Worm (Caenorhabditis elegans): ENCODE results near the gene CC8.3.

The CC8.3 gene

DNA sequence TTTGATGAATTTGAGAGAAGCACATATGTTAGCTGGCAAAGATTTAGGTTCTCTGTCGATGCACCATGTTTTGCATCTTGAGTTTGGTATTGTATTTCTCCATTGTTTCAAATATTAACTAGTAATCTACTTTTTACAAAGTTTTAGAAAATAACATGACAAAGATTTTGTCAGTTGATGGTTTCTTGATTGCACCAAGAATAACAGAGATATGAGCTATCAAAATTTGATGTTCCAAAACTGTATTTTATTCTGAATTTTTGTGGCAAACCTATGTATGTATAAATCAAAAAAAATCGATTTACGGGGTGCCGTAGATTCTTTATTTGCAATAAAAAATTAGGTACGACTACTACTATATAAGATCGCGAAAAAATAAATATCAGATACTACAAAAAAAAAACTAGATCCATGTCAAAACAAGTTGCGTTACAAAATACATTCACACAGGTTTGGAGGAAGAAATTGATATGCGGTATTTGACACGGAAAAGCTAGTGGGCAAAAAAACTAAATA is 2.8 kb upstream of the CC8.3 start (continued):
- TF ChIP-seq snu-23 (GFP tag; optimal IDR thresholded peaks at IDR 0.05) (peak; percentile 32), lin-39 (tag; optimal IDR thresholded peaks at IDR 0.05) (no peak), ceh-90 (tag; optimal IDR thresholded peaks at IDR 0.05) (no peak), nhr-28 (tag; optimal IDR thresholded peaks at IDR 0.05) (no peak), grh-1 (GFP tag; IDR thresholded peaks at IDR 0.05) (no peak), skn-1 (tag; optimal IDR thresholded peaks at IDR 0.05) (no peak), lin-15B (tag; optimal IDR thresholded peaks at IDR 0.05) (no peak), ceh-8 (GFP tag; optimal IDR thresholded peaks at IDR 0.05) (no peak), isw-1 (GFP tag; IDR thresholded peaks at IDR 0.05) (no peak), nhr-19 (GFP tag; conservative IDR thresholded peaks at IDR 0.05) (no peak), tlp-1 (tag; optimal IDR thresholded peaks at IDR 0.05) (no peak), tbx-2 (tag; optimal IDR thresholded peaks at IDR 0.05) (peak; percentile 18), nhr-90 (tag; optimal IDR thresholded peaks at IDR 0.05; ENCODE audit: poor library complexity) (peak; percentile 13), elt-3 (tag; optimal IDR thresholded peaks at IDR 0.05) (no peak), efl-3 (GFP tag; optimal IDR thresholded peaks at IDR 0.05) (no peak), unc-98 (GFP tag; IDR thresholded peaks at IDR 0.05) (no peak), Y116A8C.19 (tag; optimal IDR thresholded peaks at IDR 0.05; ENCODE audit: borderline replicate concordance) (no peak), pax-3 (tag; optimal IDR thresholded peaks at IDR 0.05) (peak; percentile 19), lin-13 (GFP tag; optimal IDR thresholded peaks at IDR 0.05) (no peak), hpl-2 (GFP tag; optimal IDR thresholded peaks at IDR 0.05) (no peak), fos-1 (tag; optimal IDR thresholded peaks at IDR 0.05) (no peak), nhr-85 (tag) (peak; percentile 62), nhr-12 (tag; optimal IDR thresholded peaks at IDR 0.05) (no peak), ama-1 (optimal IDR thresholded peaks at IDR 0.05) (peak; percentile 26), vab-15 (tag; optimal IDR thresholded peaks at IDR 0.05) (no peak), aha-1 (tag; optimal IDR thresholded peaks at IDR 0.05) (no peak), C04F5.9 (tag; optimal IDR thresholded peaks at IDR 0.05) (no peak), efl-1 (optimal IDR thresholded peaks at IDR 0.05) (no peak), efl-1 (GFP tag; optimal IDR thresholded peaks at IDR 0.05 in 1 of 2) (peak in 1 of 2 experiments; percentile 79), ceh-88 (GFP tag; IDR thresholded peaks at IDR 0.05) (0 out of 2 replicates have a peak, but pooled peaks have one; percentile 32), unc-86 (tag; optimal IDR thresholded peaks at IDR 0.05) (no peak)

DNA sequence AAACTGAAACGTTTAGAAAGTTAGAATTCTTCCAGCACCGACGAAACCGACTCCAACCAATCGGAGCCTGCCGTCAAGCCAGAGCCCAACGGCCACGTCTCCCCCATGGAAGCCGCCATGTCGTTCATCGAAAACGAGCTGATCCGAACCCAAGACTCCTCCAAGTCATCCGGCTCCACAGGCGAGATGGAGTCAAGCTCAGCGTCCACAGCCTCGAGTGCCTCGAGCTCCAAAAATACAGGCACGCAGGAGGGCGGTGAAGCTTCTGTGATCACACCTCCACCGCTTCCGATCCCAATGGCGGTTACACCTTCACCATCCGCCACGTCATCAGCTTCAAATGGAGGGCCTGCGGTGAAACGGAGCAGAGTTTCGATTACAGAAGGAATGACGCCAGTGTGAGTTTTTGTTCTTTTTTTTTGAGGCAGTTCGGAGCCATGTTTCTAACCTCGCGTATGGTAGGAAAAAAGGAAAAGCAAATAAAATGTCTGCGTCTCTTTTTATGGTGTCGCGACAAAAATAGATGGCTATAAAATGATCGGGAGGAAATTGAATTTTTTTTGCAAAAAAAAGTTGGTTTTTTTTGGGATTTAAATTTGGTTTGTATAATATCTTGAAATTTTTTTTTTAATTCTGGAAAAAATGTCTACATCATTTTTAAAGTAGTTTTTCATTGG is 3.7 kb downstream of the CC8.3 start:
- no peak for TF ChIP-seq lir-3 (tag; optimal IDR thresholded peaks at IDR 0.05; ENCODE audit: poor library complexity)
- TF ChIP-seq nhr-85 (tag) = no peak
- TF ChIP-seq dpl-1 (GFP tag; optimal IDR thresholded peaks at IDR 0.05) = peak in 1 of 3 experiments; percentile 15
- TF ChIP-seq efl-1 (optimal IDR thresholded peaks at IDR 0.05) = no peak
- peak; percentile 13 to 92 for TF ChIP-seq efl-1 (GFP tag; optimal IDR thresholded peaks at IDR 0.05 in 1 of 2)
- no peak for TF ChIP-seq aha-1 (tag; optimal IDR thresholded peaks at IDR 0.05)

DNA sequence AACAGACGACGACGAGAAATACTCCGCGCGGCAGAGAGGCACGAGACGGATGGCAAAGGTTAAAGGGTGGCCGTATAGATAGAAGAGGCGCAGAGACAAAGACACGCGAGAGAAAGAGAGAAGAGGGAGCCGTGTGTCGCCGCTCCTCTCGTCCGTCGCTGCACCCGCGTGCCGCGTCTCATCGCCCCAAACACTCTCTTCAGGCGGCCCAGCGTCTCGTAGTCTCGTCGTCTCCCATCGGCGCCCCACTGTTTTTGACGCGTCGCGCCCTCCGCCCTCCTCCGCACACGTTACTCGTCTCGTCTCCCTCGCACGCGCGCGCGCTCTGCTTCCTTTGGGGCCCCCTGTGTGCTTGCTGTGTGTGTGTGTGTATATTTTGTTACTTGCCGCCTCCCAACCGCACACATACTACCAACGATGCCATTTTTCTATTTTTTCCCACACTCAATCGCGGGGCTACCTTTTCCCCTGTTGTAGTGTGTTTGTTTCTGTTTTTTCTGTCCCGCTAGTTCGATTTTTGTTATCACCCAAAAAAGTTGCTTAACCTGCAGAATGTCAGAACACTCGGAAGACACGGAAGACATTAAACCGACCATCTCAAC is 5.5 kb downstream of the CC8.3 start, which contains the start of gene madf-9:
madf-9 (plus strand) TSS at position 552 of the 602 bp plus-strand sequence.
- TF ChIP-seq blmp-1 (tag; optimal IDR thresholded peaks at IDR 0.05) = no peak
- no peak for TF ChIP-seq mef-2 (tag; optimal IDR thresholded peaks at IDR 0.05)
- TF ChIP-seq vab-15 (tag; optimal IDR thresholded peaks at IDR 0.05) = no peak
- TF ChIP-seq unc-30 (tag; optimal IDR thresholded peaks at IDR 0.05) = no peak
- peak; percentile 66 for TF ChIP-seq nhr-19 (GFP tag; conservative IDR thresholded peaks at IDR 0.05)
- no peak for TF ChIP-seq elt-3 (tag; optimal IDR thresholded peaks at IDR 0.05)
- TF ChIP-seq lin-15B (tag; optimal IDR thresholded peaks at IDR 0.05) = no peak
- TF ChIP-seq nhr-47 (tag; optimal IDR thresholded peaks at IDR 0.05) = peak; percentile 79
- no peak for TF ChIP-seq unc-130 (tag; optimal IDR thresholded peaks at IDR 0.05)
- TF ChIP-seq snu-23 (GFP tag; optimal IDR thresholded peaks at IDR 0.05) = peak; percentile 81
- no peak for TF ChIP-seq ceh-90 (tag; optimal IDR thresholded peaks at IDR 0.05)
- TF ChIP-seq mep-1 (tag; optimal IDR thresholded peaks at IDR 0.05) = no peak
- no peak for TF ChIP-seq C04F5.9 (tag; optimal IDR thresholded peaks at IDR 0.05)
- no peak for TF ChIP-seq ets-5 (GFP tag; IDR thresholded peaks at IDR 0.05)
- no peak for TF ChIP-seq nhr-11 (tag; optimal IDR thresholded peaks at IDR 0.05)
- peak; percentile 46 for TF ChIP-seq xbp-1 (tag; optimal IDR thresholded peaks at IDR 0.05)
- peak; percentile 26; the same call in 1 of the 2 replicates for TF ChIP-seq isw-1 (GFP tag; IDR thresholded peaks at IDR 0.05)
- no peak for TF ChIP-seq lin-13 (GFP tag; optimal IDR thresholded peaks at IDR 0.05)
- TF ChIP-seq swsn-7 (tag; optimal IDR thresholded peaks at IDR 0.05) = peak; percentile 73
- TF ChIP-seq nhr-28 (tag; optimal IDR thresholded peaks at IDR 0.05) = no peak
- no peak for TF ChIP-seq hpl-2 (GFP tag; optimal IDR thresholded peaks at IDR 0.05)
- TF ChIP-seq grh-1 (GFP tag; IDR thresholded peaks at IDR 0.05) = 0 out of 2 replicates have a peak, but pooled peaks have one; percentile 10
- TF ChIP-seq ztf-11 (tag; optimal IDR thresholded peaks at IDR 0.05) = peak in 1 of 2 experiments; percentile 18
- no peak for TF ChIP-seq skn-1 (tag; optimal IDR thresholded peaks at IDR 0.05)
- TF ChIP-seq pag-3 (tag; optimal IDR thresholded peaks at IDR 0.05; ENCODE audit: borderline replicate concordance, insufficient read depth) = no peak
- no peak for TF ChIP-seq ces-1 (GFP tag; optimal IDR thresholded peaks at IDR 0.05)
- TF ChIP-seq nhr-90 (tag; optimal IDR thresholded peaks at IDR 0.05; ENCODE audit: poor library complexity) = peak; percentile 68
